Worm (Caenorhabditis elegans) whole organism, L4 larva: ENCODE measurements around the gene sri-39.

ENCODE experiments used
- F26F4.8 ChIP-seq: fragments of 200-800 bp; sonication (Bioruptor generic); conservative IDR thresholded peaks from 2 replicates; pipeline ENCODE4 v1.3.6; 2022; ENCODE audit warnings: missing genetic modification characterization, missing compliant biosample characterization
- F44E2.7 ChIP-seq: fragments of 200-800 bp; sonication (Bioruptor generic); IDR thresholded peaks from 2 replicates; pipeline ENCODE4 v2.1.2; 2022; ENCODE audit warnings: missing genetic modification characterization, missing compliant biosample characterization
- R02D3.7 ChIP-seq: fragments of 150-350 bp; sonication (generic microtip); optimal IDR thresholded peaks from 3 replicates; lab custom pipeline; 2014; ENCODE audit warnings: missing biosample characterization, missing genetic modification characterization
- Y105C5A.15 ChIP-seq: fragments of 200-800 bp; sonication (Bioruptor generic); IDR thresholded peaks from 2 replicates; pipeline ENCODE4 v1.3.6; 2022; ENCODE audit warnings: missing genetic modification characterization, missing compliant biosample characterization
- aha-1 ChIP-seq: fragments of 150-350 bp; peaks from one replicate; lab custom pipeline; 2014; ENCODE audit warnings: missing biosample characterization, missing genetic modification characterization
- attf-4 ChIP-seq: sonication (generic microtip); optimal IDR thresholded peaks from 3 replicates; lab custom pipeline; 2017; ENCODE audit warnings: missing biosample characterization, missing genetic modification characterization
- ceh-20 ChIP-seq: fragments of 200-800 bp; sonication (Bioruptor generic); IDR thresholded peaks from 2 replicates; pipeline ENCODE4 v1.3.6; 2022; ENCODE audit warnings: missing genetic modification reagents, missing genetic modification characterization, missing compliant biosample characterization
- ceh-28 ChIP-seq: fragments of 150-350 bp; optimal IDR thresholded peaks from 2 replicates; lab custom pipeline; 2014; ENCODE audit warnings: missing biosample characterization, missing genetic modification reagents, missing genetic modification characterization
- ces-1 ChIP-seq: fragments of 150-350 bp; sonication (generic microtip); optimal IDR thresholded peaks from 4 replicates; lab custom pipeline; 2014; ENCODE audit warnings: missing biosample characterization, missing genetic modification reagents, missing genetic modification characterization
- daf-12 ChIP-seq: fragments of 150-350 bp; optimal IDR thresholded peaks from 2 replicates; lab custom pipeline; 2014; ENCODE audit warnings: missing biosample characterization, missing genetic modification reagents, missing genetic modification characterization
- daf-19 ChIP-seq: fragments of 200-800 bp; sonication (Bioruptor generic); conservative IDR thresholded peaks from 2 replicates; pipeline ENCODE4 v1.3.6; 2022; ENCODE audit warnings: missing genetic modification characterization, missing compliant biosample characterization
- dmd-8 ChIP-seq: fragments of 200-800 bp; sonication (Bioruptor generic); IDR thresholded peaks from 2 replicates; pipeline ENCODE4 v1.3.6; 2022; ENCODE audit warnings: missing genetic modification characterization, missing compliant biosample characterization
- dpl-1 ChIP-seq: fragments of 150-350 bp; optimal IDR thresholded peaks from 2 replicates; lab custom pipeline; 2014; ENCODE audit warnings: missing biosample characterization, missing genetic modification reagents, missing genetic modification characterization
- duxl-1 ChIP-seq: sonication (generic microtip); optimal IDR thresholded peaks from 2 replicates; lab custom pipeline; 2016; ENCODE audit warnings: mild to moderate bottlenecking, missing genetic modification characterization, moderate library complexity, missing compliant biosample characterization; ENCODE audit not compliant: poor library complexity
- egl-43 ChIP-seq: fragments of 200-800 bp; sonication (Bioruptor generic); IDR thresholded peaks from 2 replicates; pipeline ENCODE4 v1.3.6; 2022; ENCODE audit warnings: missing genetic modification reagents, missing genetic modification characterization, missing compliant biosample characterization
- fos-1 ChIP-seq: fragments of 150-350 bp; optimal IDR thresholded peaks from 2 replicates; lab custom pipeline; 2014; ENCODE audit warnings: missing biosample characterization, missing genetic modification characterization
- hlh-30 ChIP-seq: sonication (generic microtip); optimal IDR thresholded peaks from 2 replicates; lab custom pipeline; 2017; ENCODE audit warnings: antibody characterized with exemption, mild to moderate bottlenecking, missing genetic modification characterization, missing compliant biosample characterization; ENCODE audit not compliant: insufficient read depth
- jun-1 ChIP-seq: fragments of 150-350 bp; optimal IDR thresholded peaks from 2 replicates; lab custom pipeline; 2014; ENCODE audit warnings: missing biosample characterization, missing genetic modification reagents, missing genetic modification characterization
- lin-1 ChIP-seq: fragments of 200-800 bp; sonication (Bioruptor generic); IDR thresholded peaks from 2 replicates; pipeline ENCODE4 v1.3.6; 2022; ENCODE audit warnings: missing genetic modification reagents, missing genetic modification characterization, missing compliant biosample characterization
- lin-13 ChIP-seq: fragments of 150-350 bp; optimal IDR thresholded peaks from 2 replicates; lab custom pipeline; 2014; ENCODE audit warnings: missing biosample characterization, missing genetic modification reagents, missing genetic modification characterization
- lin-29 ChIP-seq: fragments of 200-800 bp; sonication (Bioruptor generic); IDR thresholded peaks from 2 replicates; pipeline ENCODE4 v1.3.6; 2022; ENCODE audit warnings: missing genetic modification reagents, missing genetic modification characterization, missing compliant biosample characterization
- lin-38 ChIP-seq: fragments of 200-800 bp; sonication (Bioruptor generic); IDR thresholded peaks from 2 replicates; pipeline ENCODE4 v1.3.6; 2022; ENCODE audit warnings: missing genetic modification reagents, missing genetic modification characterization, missing compliant biosample characterization
- madf-9 ChIP-seq: fragments of 200-800 bp; sonication (Bioruptor generic); conservative IDR thresholded peaks from 2 replicates; pipeline ENCODE4 v1.3.6; 2022; ENCODE audit warnings: missing genetic modification reagents, missing genetic modification characterization, missing compliant biosample characterization
- mdt-29 ChIP-seq: fragments of 200-800 bp; sonication (Bioruptor generic); IDR thresholded peaks from 2 replicates; pipeline ENCODE4 v1.3.6; 2022; ENCODE audit warnings: missing genetic modification reagents, missing genetic modification characterization, missing compliant biosample characterization
- mxl-2 ChIP-seq: fragments of 200-800 bp; sonication (Bioruptor generic); conservative IDR thresholded peaks from 2 replicates; pipeline ENCODE4 v1.3.6; 2022; ENCODE audit warnings: missing genetic modification reagents, missing genetic modification characterization, missing compliant biosample characterization
- mxl-3 ChIP-seq: fragments of 200-800 bp; sonication (Bioruptor generic); optimal IDR thresholded peaks from 2 replicates; lab custom pipeline; 2018; ENCODE audit warnings: mild to moderate bottlenecking, missing genetic modification characterization, missing compliant biosample characterization
- nhr-111 ChIP-seq: fragments of 200-800 bp; sonication (Bioruptor generic); optimal IDR thresholded peaks from 2 replicates; lab custom pipeline; 2018; ENCODE audit warnings: mild to moderate bottlenecking, missing genetic modification characterization, missing compliant biosample characterization
- nhr-28 ChIP-seq: fragments of 150-350 bp; optimal IDR thresholded peaks from 2 replicates; lab custom pipeline; 2014; ENCODE audit warnings: missing biosample characterization, missing genetic modification characterization
- nhr-48 ChIP-seq: sonication (generic microtip); optimal IDR thresholded peaks from 2 replicates; lab custom pipeline; 2016; ENCODE audit warnings: mild to moderate bottlenecking, missing genetic modification characterization, missing compliant biosample characterization
- nhr-6 ChIP-seq: fragments of 150-350 bp; optimal IDR thresholded peaks from 2 replicates; lab custom pipeline; 2014; ENCODE audit warnings: missing biosample characterization, missing genetic modification characterization
- saeg-2 ChIP-seq: fragments of 200-800 bp; sonication (Bioruptor generic); IDR thresholded peaks from 2 replicates; pipeline ENCODE4 v1.3.6; 2022; ENCODE audit warnings: missing genetic modification reagents, missing genetic modification characterization, missing compliant biosample characterization
- set-16 ChIP-seq: fragments of 200-800 bp; sonication (Bioruptor generic); IDR thresholded peaks from 2 replicates; pipeline ENCODE4 v1.3.6; 2022; ENCODE audit warnings: missing genetic modification reagents, missing genetic modification characterization, missing compliant biosample characterization
- spr-3 ChIP-seq: fragments of 200-800 bp; sonication (Bioruptor generic); optimal IDR thresholded peaks from 2 replicates; lab custom pipeline; 2018; ENCODE audit warnings: mild to moderate bottlenecking, missing genetic modification characterization, missing compliant biosample characterization
- tag-97 ChIP-seq: fragments of 200-800 bp; sonication (Bioruptor generic); IDR thresholded peaks from 2 replicates; pipeline ENCODE4 v1.3.6; 2022; ENCODE audit warnings: missing genetic modification characterization, missing compliant biosample characterization
- unc-62 ChIP-seq, 3 experiments: fragments of 150-350 bp in 1 of 3; sonication (generic microtip); optimal IDR thresholded peaks in 2 of 3; peaks in 1 of 3; 1 replicate in 1 of 3; 2 replicates in 2 of 3; lab custom pipeline; 2014 to 2017; ENCODE audit warnings: missing biosample characterization in 3 of 3, missing genetic modification characterization in 3 of 3, missing genetic modification reagents in 3 of 3, missing genotype in 1 of 3
- zfp-2 ChIP-seq: sonication (generic microtip); optimal IDR thresholded peaks from 2 replicates; lab custom pipeline; 2016; ENCODE audit warnings: mild to moderate bottlenecking, missing genetic modification characterization, missing compliant biosample characterization
- zip-11 ChIP-seq: fragments of 200-800 bp; sonication (Bioruptor generic); IDR thresholded peaks from 2 replicates; pipeline ENCODE4 v1.3.6; 2022; ENCODE audit warnings: missing genetic modification characterization, missing compliant biosample characterization

sri-39 gene

DNA sequence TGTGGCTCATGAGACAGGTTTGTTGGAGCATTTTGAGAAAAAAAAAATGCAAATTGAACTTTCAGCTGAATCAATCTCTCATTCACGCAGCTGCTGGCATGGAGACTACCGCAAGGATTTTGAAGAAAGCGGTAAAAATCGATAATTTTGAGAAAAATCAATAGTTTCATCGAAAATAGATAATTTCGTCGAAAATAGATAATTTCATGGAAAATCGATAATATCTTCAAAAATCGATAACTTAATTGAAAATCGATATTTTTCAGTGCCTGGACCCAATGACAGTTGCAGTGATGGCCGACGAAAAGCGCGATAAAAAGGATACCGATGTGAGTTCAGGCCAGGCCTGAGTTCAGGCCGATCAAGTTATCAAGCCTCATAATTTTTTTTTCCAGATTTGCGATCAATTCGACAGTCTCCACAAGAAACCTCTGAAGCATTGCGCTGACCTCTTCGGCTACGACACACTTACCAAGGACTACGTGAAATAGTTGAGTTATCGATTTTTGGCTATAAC, 35.7 kb downstream of the sri-39 start, which contains the start of gene D2062.4:
D2062.4 (plus strand) TSS at position 467 of the 517 bp plus-strand sequence.
- TF ChIP-seq ceh-28 = peak; percentile 61

DNA sequence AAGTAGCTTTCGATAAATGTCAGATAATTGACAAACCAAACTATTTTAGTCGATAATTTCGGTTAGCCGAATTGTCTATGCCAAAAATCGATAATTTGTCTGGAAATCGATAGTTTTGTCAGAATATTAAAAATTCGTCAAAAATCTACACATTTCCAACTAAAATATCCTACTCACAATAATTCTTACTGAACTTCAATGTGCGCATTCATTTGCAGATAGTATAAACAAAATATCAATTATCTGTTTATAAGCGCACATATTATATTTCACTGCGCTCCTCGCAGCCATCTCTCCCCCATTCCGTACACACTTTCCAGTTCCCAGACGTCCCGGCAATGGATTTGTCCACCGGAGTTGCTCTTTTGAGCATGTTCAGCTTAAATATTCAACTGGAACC, 37.5 kb downstream of the sri-39 start, which contains the start of gene lgc-28:
lgc-28 (plus strand) TSS at position 301 of the 400 bp plus-strand sequence.
- TF ChIP-seq lin-29 (GFP tag; lab: Robert Waterston, UW) = no peak
- no peak for TF ChIP-seq mxl-3
- no peak for TF ChIP-seq lin-1 (GFP tag; lab: Robert Waterston, UW)
- TF ChIP-seq spr-3 = no peak
- TF ChIP-seq nhr-111 = no peak

DNA sequence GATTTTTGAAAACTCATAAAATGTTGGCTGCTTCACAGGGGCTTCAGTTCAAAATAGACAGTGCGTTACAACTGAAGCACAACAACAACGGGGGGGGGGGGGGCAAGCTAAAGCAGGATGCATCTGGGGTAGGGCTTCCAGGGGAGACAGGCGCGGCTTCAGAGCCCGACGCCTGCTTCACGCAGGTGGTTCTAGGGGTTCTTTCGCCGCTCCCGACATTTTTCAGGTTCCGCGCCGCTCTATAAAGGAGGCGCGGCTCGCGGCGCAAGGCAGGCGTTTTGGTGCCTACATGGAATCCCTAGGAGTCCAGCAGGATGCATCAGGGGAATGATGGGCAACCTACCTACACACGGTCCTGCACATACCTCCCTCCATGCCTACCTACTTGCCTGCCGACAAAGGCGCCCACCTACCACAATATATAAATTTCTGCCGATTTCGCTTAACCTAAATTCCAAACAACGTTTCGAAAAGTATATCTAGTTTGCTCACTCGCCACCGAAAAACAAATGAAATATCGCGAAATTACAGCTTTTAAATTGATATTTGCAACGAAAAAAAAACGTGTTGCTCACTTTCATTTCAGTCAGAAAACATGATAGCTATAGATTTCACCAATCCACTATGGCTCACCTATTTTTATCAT, 40.0 kb downstream of the sri-39 start, which contains the start of gene sri-71:
sri-71 (plus strand) TSS at position 596 of the 646 bp plus-strand sequence.
- TF ChIP-seq egl-43 (peak; percentile 65; the same call in 1 of the 2 replicates), lin-1 (GFP tag; lab: Robert Waterston, UW) (no peak), set-16 (GFP tag; lab: Robert Waterston, UW) (peak; percentile 93), nhr-6 (tag; lab: Kevin White, UChicago) (no peak), spr-3 (no peak), aha-1 (tag; lab: Kevin White, UChicago) (peak; percentile 10), mxl-2 (GFP tag; lab: Robert Waterston, UW) (no peak)

DNA sequence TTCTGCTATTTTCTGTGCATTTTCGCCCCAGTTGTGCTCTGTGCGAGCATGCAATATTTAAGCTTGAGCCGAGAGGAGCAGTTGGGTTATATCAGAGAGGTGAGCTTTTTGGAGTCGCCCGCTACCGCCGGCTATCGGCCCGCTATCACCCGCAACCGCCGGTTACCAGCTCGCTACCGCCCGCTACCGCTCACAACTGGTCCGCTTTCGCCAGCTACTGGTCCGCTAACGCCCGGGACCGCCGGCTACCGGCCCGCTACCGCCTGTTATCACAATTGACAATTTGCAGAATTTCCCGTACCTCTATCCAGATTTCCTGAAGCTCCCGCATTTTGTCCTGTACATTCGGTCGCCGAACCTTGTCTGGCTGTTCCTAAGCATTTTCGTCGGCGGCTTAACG, 41.1 kb downstream of the sri-39 start:
- TF ChIP-seq egl-43 (peak; percentile 67; the same call in 1 of the 2 replicates), F26F4.8 (0 out of 2 replicates have a peak, but pooled peaks have one; percentile 26), set-16 (GFP tag; lab: Robert Waterston, UW) (peak; percentile 91), zip-11 (GFP tag; lab: Robert Waterston, UW) (no peak)

DNA sequence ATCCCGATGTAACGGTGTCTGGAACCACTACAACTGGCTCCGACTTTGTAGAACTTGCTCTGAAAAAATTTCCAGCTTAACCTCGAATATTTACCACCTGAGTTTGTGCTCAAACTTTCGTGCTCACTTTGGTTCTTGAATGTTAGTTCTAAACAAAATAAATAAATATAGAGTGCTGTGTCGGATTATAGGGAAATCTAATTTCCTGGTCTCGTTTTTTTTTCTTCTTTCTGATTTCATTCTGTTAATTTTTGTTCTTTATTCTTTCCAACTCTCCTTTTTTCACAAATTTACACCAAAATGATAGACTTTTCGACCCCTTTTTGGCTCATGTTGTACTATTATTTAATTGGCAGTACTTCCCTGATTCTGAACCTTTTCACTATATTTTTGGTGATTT, 42.0 kb downstream of the sri-39 start, which contains the start of gene sri-37:
sri-37 (plus strand) TSS at position 301 of the 400 bp plus-strand sequence.
- no peak for TF ChIP-seq mdt-29 (GFP tag; lab: Robert Waterston, UW)
- TF ChIP-seq nhr-48 (tag; lab: Kevin White, UChicago) = no peak
- TF ChIP-seq nhr-28 (tag; lab: Kevin White, UChicago) = no peak
- TF ChIP-seq daf-12 (tag; lab: Kevin White, UChicago) = no peak
- TF ChIP-seq mxl-2 (GFP tag; lab: Robert Waterston, UW) = no peak
- TF ChIP-seq attf-4 (tag; lab: Kevin White, UChicago) = no peak
- TF ChIP-seq zfp-2 (tag; lab: Kevin White, UChicago) = no peak
- no peak for TF ChIP-seq jun-1 (tag; lab: Kevin White, UChicago)
- TF ChIP-seq duxl-1 (tag; lab: Kevin White, UChicago) = no peak

DNA sequence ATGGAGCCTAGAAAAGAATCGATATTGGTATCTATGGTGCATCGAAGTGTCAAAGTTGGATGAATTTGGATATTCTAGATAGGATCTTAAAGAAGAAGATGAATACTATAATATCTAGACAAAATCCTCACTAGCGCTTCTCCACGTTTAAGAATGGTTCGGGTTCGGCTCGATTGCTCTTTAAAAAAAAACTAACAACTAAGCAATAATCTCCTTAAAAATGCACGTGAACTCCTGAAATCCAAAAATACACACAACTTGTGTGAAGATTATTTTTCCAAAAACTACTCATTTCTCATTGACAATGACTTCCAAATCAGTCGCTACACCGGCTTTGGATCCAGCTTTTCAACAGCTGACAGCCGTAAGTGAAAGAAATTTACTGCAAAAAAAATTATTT, 43.9 kb downstream of the sri-39 start, which contains the start of gene D2062.1:
D2062.1 (plus strand) TSS at position 301 of the 400 bp plus-strand sequence.
- no peak for TF ChIP-seq dmd-8 (GFP tag; lab: Robert Waterston, UW)
- TF ChIP-seq saeg-2 (GFP tag; lab: Robert Waterston, UW) = no peak
- TF ChIP-seq lin-38 (GFP tag; lab: Robert Waterston, UW) = no peak
- TF ChIP-seq daf-19 (GFP tag; lab: Robert Waterston, UW) = no peak
- TF ChIP-seq, all 104 proteins: peak for 0

DNA sequence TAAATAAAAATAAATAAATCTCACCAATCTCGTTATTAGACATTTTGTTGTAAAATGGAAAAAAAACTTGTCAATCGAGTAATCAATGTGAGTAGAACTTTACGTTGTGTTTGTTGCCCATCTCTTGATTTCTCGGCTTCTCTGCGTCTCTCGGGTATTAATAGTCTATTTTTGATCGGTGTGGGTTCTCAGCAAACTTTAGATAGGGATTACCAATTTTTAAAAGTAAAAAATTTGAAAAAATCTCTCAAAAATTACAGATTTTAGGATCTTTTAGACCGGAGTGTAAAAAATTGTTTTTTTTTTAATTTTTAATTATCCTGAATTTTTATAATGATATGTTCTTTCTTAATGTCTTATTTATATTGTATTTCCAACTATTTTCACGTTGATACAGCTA, 50.1 kb downstream of the sri-39 start, which contains the start of gene F22E5.21:
F22E5.21 (minus strand) TSS at position 101 of the 400 bp plus-strand sequence.
- TF ChIP-seq madf-9 (GFP tag; lab: Robert Waterston, UW) = no peak
- TF ChIP-seq mdt-29 (GFP tag; lab: Robert Waterston, UW) = no peak
- TF ChIP-seq unc-62 (GFP tag; optimal IDR thresholded peaks at IDR 0.05 in 1 of 2; lab: Kevin White, UChicago) = no peak
- TF ChIP-seq unc-62 (tag; optimal IDR thresholded peaks at IDR 0.05; lab: Kevin White, UChicago) = no peak
- no peak for TF ChIP-seq F44E2.7 (GFP tag; lab: Robert Waterston, UW)
- no peak for TF ChIP-seq F26F4.8
- TF ChIP-seq dpl-1 (GFP tag; lab: Kevin White, UChicago) = no peak
- TF ChIP-seq Y105C5A.15 (GFP tag; lab: Robert Waterston, UW) = no peak
- no peak for TF ChIP-seq ces-1 (GFP tag; lab: Kevin White, UChicago)
- TF ChIP-seq lin-13 (GFP tag; lab: Kevin White, UChicago) = no peak
- TF ChIP-seq ceh-20 (GFP tag; lab: Robert Waterston, UW) = no peak
- TF ChIP-seq R02D3.7 = no peak
- no peak for TF ChIP-seq hlh-30 (tag; lab: Kevin White, UChicago)
- TF ChIP-seq daf-12 (tag; lab: Kevin White, UChicago) = no peak
- TF ChIP-seq tag-97 (GFP tag; lab: Robert Waterston, UW) = no peak
- no peak for TF ChIP-seq nhr-28 (tag; lab: Kevin White, UChicago)
- TF ChIP-seq fos-1 (tag; lab: Kevin White, UChicago) = no peak
